Fruit fly (Drosophila melanogaster) whole organism, embryonic: ENCODE measurements around the gene Ufl1.
A peak's percentile ranks its signal among the peaks of the same experiment; 100 is the strongest.

Source experiments
- CG10321 ChIP-seq: fragments of 200-800 bp; sonication (Bioruptor generic); IDR thresholded peaks from 2 replicates; pipeline ENCODE4 v1.3.6; 2022; ENCODE audit warnings: missing biosample characterization, missing genetic modification characterization
- CG12391 ChIP-seq: fragments of 200-800 bp; sonication (Bioruptor generic); optimal IDR thresholded peaks from 3 replicates; lab custom pipeline; 2018; ENCODE audit warnings: missing biosample characterization, mild to moderate bottlenecking, missing genetic modification characterization, moderate library complexity
- CG12769 ChIP-seq: fragments of 200-800 bp; sonication (Bioruptor generic); optimal IDR thresholded peaks from 2 replicates; lab custom pipeline; 2019; ENCODE audit warnings: missing biosample characterization, mild to moderate bottlenecking, missing genetic modification characterization, moderate library complexity
- CG15011 ChIP-seq: fragments of 200-800 bp; sonication (Bioruptor generic); optimal IDR thresholded peaks from 3 replicates; lab custom pipeline; 2018; ENCODE audit warnings: missing biosample characterization, mild to moderate bottlenecking, missing genetic modification characterization
- CG17186 ChIP-seq: fragments of 200-800 bp; sonication (Bioruptor generic); optimal IDR thresholded peaks from 3 replicates; lab custom pipeline; 2017; ENCODE audit warnings: missing biosample characterization, missing genetic modification reagents, missing genetic modification characterization
- CG2199 ChIP-seq: fragments of 200-800 bp; sonication (Bioruptor generic); IDR thresholded peaks from 3 replicates; pipeline ENCODE4 v1.3.6; 2022; ENCODE audit warnings: missing biosample characterization, missing genetic modification characterization
- CG30403 ChIP-seq: fragments of 200-800 bp; sonication (Bioruptor generic); optimal IDR thresholded peaks from 3 replicates; lab custom pipeline; 2016; ENCODE audit warnings: missing biosample characterization, missing genetic modification characterization
- CG32767 ChIP-seq: fragments of 200-800 bp; sonication (Bioruptor generic); IDR thresholded peaks from 2 replicates; pipeline ENCODE4 v1.3.6; 2022; ENCODE audit warnings: missing biosample characterization, missing genetic modification characterization
- CG34422 ChIP-seq: fragments of 200-800 bp; sonication (Bioruptor generic); IDR thresholded peaks from 3 replicates; pipeline ENCODE4 v1.3.6; 2022; ENCODE audit warnings: missing biosample characterization, missing genetic modification characterization
- CG4360 ChIP-seq: fragments of 200-800 bp; sonication (Bioruptor generic); IDR thresholded peaks from 2 replicates; pipeline ENCODE4 v1.3.6; 2022; ENCODE audit warnings: missing biosample characterization, missing genetic modification characterization
- CG6813 ChIP-seq: fragments of 200-800 bp; sonication (Bioruptor generic); optimal IDR thresholded peaks from 2 replicates; lab custom pipeline; 2017; ENCODE audit warnings: missing biosample characterization, missing genetic modification characterization, mild to moderate bottlenecking, moderate library complexity, missing genetic modification reagents
- CG7357 ChIP-seq: fragments of 200-800 bp; sonication (Bioruptor generic); IDR thresholded peaks from 3 replicates; pipeline ENCODE4 v1.3.6; 2022; ENCODE audit warnings: missing biosample characterization, missing genetic modification characterization
- CG7372 ChIP-seq: fragments of 200-800 bp; sonication (Bioruptor generic); IDR thresholded peaks from 2 replicates; pipeline ENCODE4 v1.3.6; 2022; ENCODE audit warnings: missing biosample characterization, missing genetic modification characterization
- CG7839 ChIP-seq: fragments of 200-800 bp; sonication (Bioruptor generic); optimal IDR thresholded peaks from 3 replicates; lab custom pipeline; 2018; ENCODE audit warnings: missing biosample characterization, mild to moderate bottlenecking, missing genetic modification characterization, moderate library complexity
- CG9727 ChIP-seq: fragments of 200-800 bp; sonication (Bioruptor generic); optimal IDR thresholded peaks from 3 replicates; lab custom pipeline; 2017; ENCODE audit warnings: missing biosample characterization, mild to moderate bottlenecking, missing genetic modification characterization
- Camta ChIP-seq: fragments of 200-800 bp; sonication (Bioruptor generic); optimal IDR thresholded peaks from 2 replicates; lab custom pipeline; 2016; ENCODE audit warnings: missing biosample characterization, missing genetic modification characterization
- CoRest ChIP-seq: fragments of 200-800 bp; sonication (Bioruptor generic); optimal IDR thresholded peaks from 3 replicates; lab custom pipeline; 2018; ENCODE audit warnings: missing biosample characterization, mild to moderate bottlenecking, missing genetic modification characterization, moderate library complexity
- D19B ChIP-seq: fragments of 200-800 bp; sonication (Bioruptor generic); optimal IDR thresholded peaks from 2 replicates; lab custom pipeline; 2017; ENCODE audit warnings: missing biosample characterization, mild to moderate bottlenecking, missing genetic modification characterization
- Dll ChIP-seq: fragments of 200-800 bp; sonication (Bioruptor generic); IDR thresholded peaks from 4 replicates; pipeline ENCODE4 v1.3.6; 2022; ENCODE audit warnings: missing biosample characterization, missing genetic modification characterization; ENCODE audit not compliant: partially characterized antibody
- H15 ChIP-seq: fragments of 200-800 bp; sonication (Bioruptor generic); IDR thresholded peaks from 3 replicates; pipeline ENCODE4 v1.3.6; 2022; ENCODE audit warnings: missing biosample characterization, missing genetic modification characterization
- Mes4 ChIP-seq: fragments of 200-800 bp; sonication (Bioruptor generic); optimal IDR thresholded peaks from 2 replicates; lab custom pipeline; 2016; ENCODE audit warnings: missing biosample characterization, missing genetic modification characterization
- Sox102F ChIP-seq: fragments of 200-800 bp; sonication (Bioruptor generic); optimal IDR thresholded peaks from 2 replicates; lab custom pipeline; 2018; ENCODE audit warnings: missing biosample characterization, mild to moderate bottlenecking, missing genetic modification characterization, moderate library complexity
- Tbp ChIP-seq: fragments of >200 bp; optimal IDR thresholded peaks from 2 replicates; lab custom pipeline; 2018; ENCODE audit warnings: missing biosample characterization, missing genetic modification characterization
- Vsx1 ChIP-seq: fragments of 200-800 bp; sonication (Bioruptor generic); optimal IDR thresholded peaks from 2 replicates; lab custom pipeline; 2017; ENCODE audit warnings: missing biosample characterization, mild to moderate bottlenecking, missing genetic modification characterization, missing genetic modification reagents
- ac ChIP-seq: fragments of 200-800 bp; sonication (Bioruptor generic); optimal IDR thresholded peaks from 3 replicates; lab custom pipeline; 2017; ENCODE audit warnings: missing biosample characterization, mild to moderate bottlenecking, missing genetic modification characterization
- dan ChIP-seq: fragments of 200-800 bp; sonication (Bioruptor generic); IDR thresholded peaks from 2 replicates; pipeline ENCODE4 v1.3.6; 2022; ENCODE audit warnings: missing biosample characterization, missing genetic modification characterization
- dati ChIP-seq: fragments of 200-800 bp; sonication (Bioruptor generic); IDR thresholded peaks from 2 replicates; pipeline ENCODE4 v1.3.6; 2022; ENCODE audit warnings: missing biosample characterization, missing genetic modification characterization
- dysf ChIP-seq: fragments of 200-800 bp; sonication (Bioruptor generic); IDR thresholded peaks from 3 replicates; pipeline ENCODE4 v1.3.6; 2022; ENCODE audit warnings: missing biosample characterization, missing genetic modification characterization
- eve ChIP-seq, 2 experiments: fragments of >200 bp; optimal IDR thresholded peaks; 2 replicates each; lab custom pipeline; 2017; ENCODE audit warnings: missing biosample characterization in 2 of 2, missing genetic modification characterization in 2 of 2
- fd96Cb ChIP-seq: fragments of 200-800 bp; sonication (Bioruptor generic); optimal IDR thresholded peaks from 2 replicates; lab custom pipeline; 2018; ENCODE audit warnings: missing biosample characterization, mild to moderate bottlenecking, missing genetic modification characterization, moderate library complexity
- grau ChIP-seq: fragments of 200-800 bp; optimal IDR thresholded peaks from 3 replicates; lab custom pipeline; 2019; ENCODE audit warnings: missing biosample characterization, mild to moderate bottlenecking, missing genetic modification characterization, moderate library complexity
- lbe ChIP-seq: fragments of 200-800 bp; sonication (Bioruptor generic); optimal IDR thresholded peaks from 2 replicates; lab custom pipeline; 2016; ENCODE audit warnings: missing biosample characterization, mild to moderate bottlenecking, missing genetic modification characterization
- lmd ChIP-seq: fragments of 200-800 bp; sonication (Bioruptor generic); IDR thresholded peaks from 2 replicates; pipeline ENCODE4 v1.3.6; 2022; ENCODE audit warnings: missing biosample characterization, missing genetic modification characterization
- lola ChIP-seq, 3 experiments: fragments of >200 bp in 2 of 3; fragments of 200-800 bp in 1 of 3; sonication (Bioruptor generic) in 1 of 3; optimal IDR thresholded peaks; 2 replicates each; lab custom pipeline; 2017 to 2019; ENCODE audit warnings: missing biosample characterization in 3 of 3, missing genetic modification characterization in 3 of 3, mild to moderate bottlenecking in 1 of 3, moderate library complexity in 1 of 3
- lov ChIP-seq, 2 experiments: fragments of 200-800 bp in 1 of 2; fragments of >200 bp in 1 of 2; sonication (Bioruptor generic) in 1 of 2; IDR thresholded peaks in 1 of 2; optimal IDR thresholded peaks in 1 of 2; 2 replicates in 1 of 2; 3 replicates in 1 of 2; pipeline versions ENCODE4 v1.3.6 to Lab custom; 2017 to 2022; ENCODE audit warnings: missing biosample characterization in 1 of 2, missing genetic modification characterization in 1 of 2
- maf-S ChIP-seq: fragments of 200-800 bp; sonication (Bioruptor generic); optimal IDR thresholded peaks from 2 replicates; lab custom pipeline; 2016; ENCODE audit warnings: missing biosample characterization, missing genetic modification characterization
- mam ChIP-seq: fragments of 200-800 bp; sonication (Bioruptor generic); optimal IDR thresholded peaks from 3 replicates; lab custom pipeline; 2016; ENCODE audit warnings: missing biosample characterization, missing genetic modification characterization
- pho ChIP-seq: fragments of 200-800 bp; sonication (Bioruptor generic); optimal IDR thresholded peaks from 2 replicates; lab custom pipeline; 2016; ENCODE audit warnings: missing biosample characterization, missing genetic modification characterization
- prd ChIP-seq, 3 experiments: fragments of >200 bp in 2 of 3; fragments of 200-800 bp in 1 of 3; sonication (Bioruptor generic) in 1 of 3; optimal IDR thresholded peaks in 2 of 3; IDR thresholded peaks in 1 of 3; 2 replicates in 2 of 3; 3 replicates in 1 of 3; pipeline versions ENCODE4 v1.3.6 to Lab custom; 2017 to 2022; ENCODE audit warnings: missing biosample characterization in 1 of 3, missing genetic modification characterization in 1 of 3
- sd ChIP-seq: fragments of 200-800 bp; sonication (Bioruptor generic); optimal IDR thresholded peaks from 3 replicates; lab custom pipeline; 2018; ENCODE audit warnings: missing biosample characterization, mild to moderate bottlenecking, missing genetic modification characterization, moderate library complexity
- ssp ChIP-seq: fragments of 200-800 bp; sonication (Bioruptor generic); IDR thresholded peaks from 2 replicates; pipeline ENCODE4 v1.3.6; 2022; ENCODE audit warnings: missing biosample characterization, missing genetic modification characterization
- tap ChIP-seq: fragments of 200-800 bp; optimal IDR thresholded peaks from 3 replicates; lab custom pipeline; 2019; ENCODE audit warnings: missing biosample characterization, mild to moderate bottlenecking, missing genetic modification characterization, moderate library complexity
- tin ChIP-seq: fragments of 200-800 bp; sonication (Bioruptor generic); optimal IDR thresholded peaks from 3 replicates; lab custom pipeline; 2016; ENCODE audit warnings: missing biosample characterization, missing genetic modification characterization
- tio ChIP-seq: fragments of 200-800 bp; sonication (Bioruptor generic); optimal IDR thresholded peaks from 2 replicates; lab custom pipeline; 2017; ENCODE audit warnings: missing biosample characterization, missing genetic modification characterization, inconsistent platforms
- tna ChIP-seq: fragments of 200-800 bp; sonication (Bioruptor generic); IDR thresholded peaks from 2 replicates; pipeline ENCODE4 v1.3.6; 2022; ENCODE audit warnings: missing biosample characterization, missing genetic modification characterization; ENCODE audit not compliant: partially characterized antibody
- tup ChIP-seq: fragments of 200-800 bp; sonication (Bioruptor generic); optimal IDR thresholded peaks from 2 replicates; lab custom pipeline; 2016; ENCODE audit warnings: missing biosample characterization, mild to moderate bottlenecking, missing genetic modification characterization, moderate library complexity
- usp ChIP-seq: fragments of >200 bp; optimal IDR thresholded peaks from 2 replicates; lab custom pipeline; 2017; ENCODE audit warnings: missing biosample characterization, missing genetic modification characterization

Gene Ufl1

DNA sequence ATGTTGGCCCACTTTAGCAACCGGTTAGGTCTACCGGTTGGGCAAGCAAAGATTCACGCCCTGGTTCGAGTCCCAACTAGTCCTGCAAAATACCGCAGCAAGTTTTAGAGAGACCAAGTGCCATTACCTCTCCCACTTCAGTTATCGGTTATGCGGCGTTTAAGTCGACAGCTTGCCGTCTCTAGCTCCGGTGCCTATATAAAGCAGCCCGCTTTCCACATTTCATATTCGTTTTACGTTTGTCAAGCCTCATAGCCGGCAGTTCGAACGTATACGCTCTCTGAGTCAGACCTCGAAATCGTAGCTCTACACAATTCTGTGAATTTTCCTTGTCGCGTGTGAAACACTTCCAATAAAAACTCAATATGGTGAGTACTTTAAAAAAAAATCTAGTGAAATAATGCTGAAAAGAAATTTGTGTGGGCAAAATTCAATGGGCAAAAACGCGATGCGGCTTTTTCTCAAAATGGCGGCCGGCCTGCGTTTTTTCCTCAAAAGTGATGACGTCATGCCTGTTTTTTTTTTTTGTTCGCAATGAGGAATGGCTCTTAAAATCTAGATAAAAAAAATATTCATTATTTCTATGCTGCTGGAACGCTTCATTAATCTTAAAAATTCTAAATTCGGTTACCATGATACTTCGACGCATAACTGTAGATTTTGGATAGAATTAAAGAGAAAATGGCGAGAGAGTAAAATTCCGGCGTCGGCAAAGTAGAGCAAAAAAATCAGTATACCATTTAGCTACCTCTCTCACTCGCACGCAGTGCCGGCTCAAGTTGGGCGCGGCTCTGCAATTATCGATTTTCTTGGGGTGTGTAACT, 12.3 kb upstream of the Ufl1 start, which contains the start of gene alphaTub84B (continued):
- TF ChIP-seq CG7357 (GFP tag; lab: Robert Waterston, UW) (no peak), lbe (GFP tag; lab: Kevin White, UChicago) (peak; percentile 57), CG6813 (peak; percentile 47), CoRest (tag; lab: Kevin White, UChicago) (peak; percentile 23), prd (optimal IDR thresholded peaks at IDR 0.05; lab: Kevin White, UChicago) (no peak), prd (GFP tag; IDR thresholded peaks at IDR 0.05; lab: Robert Waterston, UW) (peak; percentile 23; the same call in 1 of the 3 replicates), fd96Cb (tag; lab: Kevin White, UChicago) (no peak), maf-S (peak; percentile 62), CG17186 (GFP tag; lab: Kevin White, UChicago) (peak; percentile 62), grau (tag; lab: Kevin White, UChicago) (peak; percentile 45), Mes4 (GFP tag; lab: Kevin White, UChicago) (peak; percentile 55), CG30403 (GFP tag; lab: Kevin White, UChicago) (no peak), ssp (GFP tag; lab: Robert Waterston, UW) (peak; percentile 46; the same call in 1 of the 2 replicates), lov (optimal IDR thresholded peaks at IDR 0.05; lab: Kevin White, UChicago) (no peak), lov (GFP tag; IDR thresholded peaks at IDR 0.05; lab: Robert Waterston, UW) (peak; percentile 88), lmd (GFP tag; lab: Robert Waterston, UW) (peak; percentile 10; the same call in 1 of the 2 replicates), pho (GFP tag; lab: Kevin White, UChicago) (peak; percentile 64), dati (GFP tag; lab: Robert Waterston, UW) (peak; percentile 49), eve (GFP tag; optimal IDR thresholded peaks at IDR 0.05; lab: Kevin White, UChicago) (no peak), CG10321 (0 out of 2 replicates have a peak, but pooled peaks have one; percentile 27), D19B (GFP tag; lab: Kevin White, UChicago) (no peak), Tbp (GFP tag; lab: Kevin White, UChicago) (peak; percentile 63), Camta (GFP tag; lab: Kevin White, UChicago) (peak; percentile 69), sd (tag; lab: Kevin White, UChicago) (peak; percentile 79), CG32767 (GFP tag; lab: Robert Waterston, UW) (peak; percentile 87), CG34422 (GFP tag; lab: Robert Waterston, UW) (peak; percentile 93), mam (GFP tag; lab: Kevin White, UChicago) (peak; percentile 53), Sox102F (GFP tag; lab: Kevin White, UChicago) (no peak), CG9727 (GFP tag; lab: Kevin White, UChicago) (peak; percentile 58), dan (GFP tag; lab: Robert Waterston, UW) (no peak), Dll (GFP tag; lab: Robert Waterston, UW) (no peak), tap (peak; percentile 39), dysf (GFP tag; lab: Robert Waterston, UW) (0 out of 3 replicates have a peak, but pooled peaks have one; percentile 22), tio (GFP tag; lab: Kevin White, UChicago) (no peak), tup (GFP tag; lab: Kevin White, UChicago) (peak; percentile 63), CG7839 (tag; lab: Kevin White, UChicago) (peak; percentile 56), H15 (GFP tag; lab: Robert Waterston, UW) (no peak), tin (GFP tag; lab: Kevin White, UChicago) (peak; percentile 20), tna (GFP tag; lab: Robert Waterston, UW) (peak; percentile 71), CG15011 (GFP tag; lab: Kevin White, UChicago) (peak; percentile 18), CG7372 (no peak), usp (GFP tag; lab: Kevin White, UChicago) (no peak), ac (GFP tag; lab: Kevin White, UChicago) (peak; percentile 72), lola (GFP tag; optimal IDR thresholded peaks at IDR 0.05; lab: Kevin White, UChicago) (no peak), CG4360 (peak; percentile 42; the same call in 1 of the 2 replicates), Vsx1 (GFP tag; lab: Kevin White, UChicago) (peak; percentile 54), CG2199 (GFP tag; lab: Robert Waterston, UW) (peak; percentile 85; the same call in 2 of the 3 replicates), CG12769 (tag; lab: Kevin White, UChicago) (peak; percentile 79), CG12391 (tag; lab: Kevin White, UChicago) (peak; percentile 47)
